Worm (Caenorhabditis elegans): ENCODE measurements around the gene C06A1.3.

ce11 chrII:10547311-10547710 lies 24.8 kb upstream of the C06A1.3 start:
- TF ChIP-seq aha-1 (tag) (no peak), mep-1 (tag; optimal IDR thresholded peaks at IDR 0.05) (no peak), ceh-28 (tag; optimal IDR thresholded peaks at IDR 0.05) (no peak), daf-8 (GFP tag; IDR thresholded peaks at IDR 0.05) (no peak), nhr-42 (GFP tag; IDR thresholded peaks at IDR 0.05) (no peak; the same call in 1 of the 2 replicates), fos-1 (tag; optimal IDR thresholded peaks at IDR 0.05) (no peak)

Data from whole organism, L4 larva.